Worm (Caenorhabditis elegans): ENCODE data around the gene pah-1.

- TF ChIP-seq nhr-28 (tag; optimal IDR thresholded peaks at IDR 0.05) = no peak
- no peak for TF ChIP-seq ceh-83 (GFP tag; optimal IDR thresholded peaks at IDR 0.05)
- no peak for TF ChIP-seq unc-62 (GFP tag; optimal IDR thresholded peaks at IDR 0.05)
- no peak for TF ChIP-seq elt-3 (tag; optimal IDR thresholded peaks at IDR 0.05)
- TF ChIP-seq blmp-1 (tag; optimal IDR thresholded peaks at IDR 0.05) = no peak
- no peak for TF ChIP-seq sptf-1 (tag; optimal IDR thresholded peaks at IDR 0.05)
- no peak for TF ChIP-seq nhr-237 (tag; optimal IDR thresholded peaks at IDR 0.05)
- no peak for TF ChIP-seq snpc-4 (tag; optimal IDR thresholded peaks at IDR 0.05)
- TF ChIP-seq nhr-76 (tag; optimal IDR thresholded peaks at IDR 0.05) = no peak
These were observed 44.8 kb downstream of the pah-1 start, which contains the start of gene trcs-2 for ce11 chrII:8721955-8722524.
